Worm (Caenorhabditis elegans): ENCODE results near the gene dot-1.4.

DNA sequence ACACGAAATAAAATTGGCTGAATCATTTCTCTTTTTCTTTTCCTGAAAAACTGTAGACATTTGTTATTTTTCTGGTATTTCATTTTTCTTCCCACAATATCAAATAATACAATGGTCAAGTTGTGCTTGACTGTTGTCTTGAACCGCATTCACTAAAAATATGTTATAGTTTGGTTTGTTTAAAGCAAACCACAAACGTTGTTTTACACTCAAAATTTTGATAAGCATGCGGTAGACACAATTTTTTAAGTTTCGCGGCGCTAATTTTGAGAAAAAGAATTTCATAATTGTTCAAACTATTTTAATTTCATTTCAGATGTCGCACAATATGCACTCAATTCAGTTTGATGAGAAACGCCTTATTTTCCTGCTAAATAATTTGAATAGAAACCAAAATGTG lies 23.7 kb upstream of the dot-1.4 start, which contains the start of gene T08D10.3:
- no peak for TF ChIP-seq nhr-21 (tag; optimal IDR thresholded peaks at IDR 0.05)
- no peak for TF ChIP-seq nhr-237 (tag; optimal IDR thresholded peaks at IDR 0.05)
- no peak for TF ChIP-seq lsy-2 (tag; optimal IDR thresholded peaks at IDR 0.05)
- TF ChIP-seq blmp-1 (tag; optimal IDR thresholded peaks at IDR 0.05; ENCODE audit: insufficient read depth) = no peak
- TF ChIP-seq nhr-6 (tag; optimal IDR thresholded peaks at IDR 0.05) = no peak
- TF ChIP-seq R02D3.7 (tag; optimal IDR thresholded peaks at IDR 0.05) = no peak
- no peak for TF ChIP-seq unc-39 (tag; optimal IDR thresholded peaks at IDR 0.05)

Data from whole organism, L2 larva.